Worm (Caenorhabditis elegans) whole organism, mixed stage, embryonic: ENCODE results near the gene F19H8.2.

Experiments
- lin-13 ChIP-seq: fragments of 150-350 bp; optimal IDR thresholded peaks from 2 replicates; lab custom pipeline; 2014; ENCODE audit warnings: missing biosample characterization, missing genetic modification characterization
- nhr-237 ChIP-seq: fragments of 150-350 bp; optimal IDR thresholded peaks from 2 replicates; lab custom pipeline; 2014; ENCODE audit warnings: missing biosample characterization, missing genetic modification characterization
- nhr-28 ChIP-seq: fragments of 150-350 bp; optimal IDR thresholded peaks from 2 replicates; lab custom pipeline; 2014; ENCODE audit warnings: missing biosample characterization, missing genetic modification characterization
- pha-4 ChIP-seq: fragments of 150-350 bp; optimal IDR thresholded peaks from 2 replicates; lab custom pipeline; 2018; ENCODE audit warnings: missing biosample characterization, missing genetic modification reagents, missing genetic modification characterization
- sem-2 ChIP-seq: fragments of 200-800 bp; sonication (Bioruptor generic); optimal IDR thresholded peaks from 2 replicates; lab custom pipeline; 2018; ENCODE audit warnings: mild to moderate bottlenecking, missing genetic modification characterization, missing compliant biosample characterization
- snpc-4 ChIP-seq: fragments of 150-350 bp; optimal IDR thresholded peaks from 2 replicates; lab custom pipeline; 2014; ENCODE audit warnings: missing biosample characterization, missing genetic modification characterization
- unc-62 ChIP-seq: fragments of 150-350 bp; optimal IDR thresholded peaks from 2 replicates; lab custom pipeline; 2014; ENCODE audit warnings: missing biosample characterization, missing genetic modification reagents, missing genetic modification characterization

DNA sequence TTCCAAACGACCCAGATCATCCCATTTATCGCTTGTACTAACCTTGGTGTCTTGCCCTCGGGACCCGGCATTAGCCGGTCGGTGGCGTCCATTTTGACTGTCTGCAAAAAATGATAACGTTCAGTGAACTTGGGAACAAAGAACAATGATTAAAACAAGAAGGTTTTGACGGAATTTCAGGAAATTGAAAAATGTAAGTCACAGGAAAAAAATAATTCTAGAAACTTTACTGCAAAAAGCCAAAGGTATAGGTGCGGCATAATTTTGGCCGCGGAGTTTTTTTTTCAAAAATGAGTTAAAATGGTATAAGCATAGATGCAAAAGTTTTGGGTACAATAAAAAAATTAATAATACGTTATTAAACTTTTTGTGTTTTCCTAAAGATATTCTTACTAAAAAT is 38.3 kb upstream of the F19H8.2 start, which contains the start of gene atgp-2:
- no peak for TF ChIP-seq sem-2
- TF ChIP-seq unc-62 (GFP tag; lab: Kevin White, UChicago) = no peak
- no peak for TF ChIP-seq nhr-28 (tag; lab: Kevin White, UChicago)
- TF ChIP-seq pha-4 = no peak
- no peak for TF ChIP-seq snpc-4 (tag; lab: Kevin White, UChicago)
- no peak for TF ChIP-seq nhr-237 (tag; lab: Kevin White, UChicago)
- no peak for TF ChIP-seq lin-13 (tag; lab: Kevin White, UChicago)
